Fruit fly (Drosophila melanogaster) whole organism, prepupa: Measurements from ENCODE around the gene eIF2gamma.

ENCODE experiments used
- Blimp-1 ChIP-seq: fragments of 200-800 bp; sonication (Bioruptor generic); optimal IDR thresholded peaks from 3 replicates; lab custom pipeline; 2017; ENCODE audit warnings: missing biosample characterization, missing genetic modification characterization, mild to moderate bottlenecking, moderate library complexity, missing genetic modification reagents
- CG10631 ChIP-seq: fragments of 200-800 bp; sonication (Bioruptor generic); optimal IDR thresholded peaks from 2 replicates; lab custom pipeline; 2016; ENCODE audit warnings: missing biosample characterization, missing genetic modification characterization
- CG11294 ChIP-seq: fragments of 200-800 bp; sonication (Bioruptor generic); IDR thresholded peaks from 2 replicates; pipeline ENCODE4 v1.3.6; 2022; ENCODE audit warnings: missing biosample characterization, missing genetic modification characterization
- CG11762 ChIP-seq: fragments of 200-800 bp; sonication (Bioruptor generic); optimal IDR thresholded peaks from 3 replicates; lab custom pipeline; 2016; ENCODE audit warnings: missing biosample characterization, missing genetic modification characterization; ENCODE audit not compliant: insufficient read depth
- CG11902 ChIP-seq: fragments of 200-800 bp; sonication (Bioruptor generic); optimal IDR thresholded peaks from 3 replicates; lab custom pipeline; 2016; ENCODE audit warnings: missing biosample characterization, missing genetic modification characterization
- CG15336 ChIP-seq: fragments of 200-800 bp; sonication (Bioruptor generic); IDR thresholded peaks from 2 replicates; pipeline ENCODE4 v1.3.6; 2022; ENCODE audit warnings: missing biosample characterization, missing genetic modification characterization
- CG1621 ChIP-seq: fragments of 200-800 bp; sonication (Bioruptor generic); optimal IDR thresholded peaks from 3 replicates; lab custom pipeline; 2018; ENCODE audit warnings: missing biosample characterization, mild to moderate bottlenecking, missing genetic modification characterization
- CG16779 ChIP-seq: fragments of 200-800 bp; sonication (Bioruptor generic); optimal IDR thresholded peaks from 3 replicates; lab custom pipeline; 2017; ENCODE audit warnings: missing biosample characterization, mild to moderate bottlenecking, missing genetic modification characterization
- CG3032 ChIP-seq: fragments of 200-800 bp; optimal IDR thresholded peaks from 2 replicates; lab custom pipeline; 2019; ENCODE audit warnings: missing biosample characterization, mild to moderate bottlenecking, missing genetic modification characterization, moderate library complexity
- CG31627 ChIP-seq: fragments of 200-800 bp; sonication (Bioruptor generic); optimal IDR thresholded peaks from 3 replicates; lab custom pipeline; 2016; ENCODE audit warnings: missing biosample characterization, missing genetic modification characterization
- CG32006 ChIP-seq: fragments of 200-800 bp; sonication (Bioruptor generic); optimal IDR thresholded peaks from 3 replicates; lab custom pipeline; 2017; ENCODE audit warnings: missing biosample characterization, mild to moderate bottlenecking, missing genetic modification characterization
- CG34406 ChIP-seq: fragments of 200-800 bp; sonication (Bioruptor generic); optimal IDR thresholded peaks from 3 replicates; lab custom pipeline; 2016; ENCODE audit warnings: missing biosample characterization, missing genetic modification characterization
- CG3919 ChIP-seq: fragments of 200-800 bp; sonication (Bioruptor generic); optimal IDR thresholded peaks from 3 replicates; lab custom pipeline; 2016; ENCODE audit warnings: missing biosample characterization, missing genetic modification characterization
- CG4318 ChIP-seq: fragments of 200-800 bp; sonication (Bioruptor generic); optimal IDR thresholded peaks from 3 replicates; lab custom pipeline; 2017; ENCODE audit warnings: missing biosample characterization, mild to moderate bottlenecking, missing genetic modification characterization
- CG6163 ChIP-seq: fragments of 200-800 bp; sonication (Bioruptor generic); IDR thresholded peaks from 3 replicates; pipeline ENCODE4 v1.3.6; 2022; ENCODE audit warnings: missing biosample characterization, missing genetic modification characterization
- CG6276 ChIP-seq: fragments of 200-800 bp; sonication (Bioruptor generic); optimal IDR thresholded peaks from 2 replicates; lab custom pipeline; 2017; ENCODE audit warnings: missing biosample characterization, mild to moderate bottlenecking, missing genetic modification characterization
- CG6792 ChIP-seq: fragments of 200-800 bp; sonication (Bioruptor generic); optimal IDR thresholded peaks from 3 replicates; lab custom pipeline; 2016; ENCODE audit warnings: missing biosample characterization, missing genetic modification characterization
- CG6808 ChIP-seq: fragments of 200-800 bp; sonication (Bioruptor generic); optimal IDR thresholded peaks from 3 replicates; lab custom pipeline; 2017; ENCODE audit warnings: missing biosample characterization, missing genetic modification characterization, mild to moderate bottlenecking, moderate library complexity, missing genetic modification reagents
- CG6854 ChIP-seq: fragments of 200-800 bp; sonication (Bioruptor generic); optimal IDR thresholded peaks from 2 replicates; lab custom pipeline; 2017; ENCODE audit warnings: missing biosample characterization, mild to moderate bottlenecking, missing genetic modification characterization
- CG8119 ChIP-seq: fragments of 200-800 bp; sonication (Bioruptor generic); IDR thresholded peaks from 3 replicates; pipeline ENCODE4 v1.3.6; 2022; ENCODE audit warnings: missing biosample characterization, missing genetic modification characterization
- CG8319 ChIP-seq: fragments of 200-800 bp; sonication (Bioruptor generic); optimal IDR thresholded peaks from 3 replicates; lab custom pipeline; 2016; ENCODE audit warnings: missing biosample characterization, missing genetic modification characterization
- Eip78C ChIP-seq: fragments of 200-800 bp; sonication (Bioruptor generic); peaks from one replicate; lab custom pipeline; 2016; ENCODE audit warnings: missing biosample characterization, missing genetic modification characterization
- Eip93F ChIP-seq: fragments of 200-800 bp; sonication (Bioruptor generic); optimal IDR thresholded peaks from 2 replicates; lab custom pipeline; 2016; ENCODE audit warnings: missing biosample characterization, mild to moderate bottlenecking, missing genetic modification characterization
- Ets96B ChIP-seq: fragments of 200-800 bp; optimal IDR thresholded peaks from 2 replicates; lab custom pipeline; 2019; ENCODE audit warnings: missing biosample characterization, mild to moderate bottlenecking, missing genetic modification characterization, moderate library complexity
- Gug ChIP-seq: fragments of 200-800 bp; sonication (Bioruptor generic); IDR thresholded peaks from 2 replicates; pipeline ENCODE4 v1.3.6; 2022; ENCODE audit warnings: missing biosample characterization, missing genetic modification characterization
- Hr38 ChIP-seq: sonication (Bioruptor generic); optimal IDR thresholded peaks from 2 replicates; lab custom pipeline; 2016; ENCODE audit warnings: missing biosample characterization, missing genetic modification characterization
- Hr39 ChIP-seq: fragments of 200-800 bp; sonication (Bioruptor generic); optimal IDR thresholded peaks from 2 replicates; lab custom pipeline; 2016; ENCODE audit warnings: missing biosample characterization, missing genetic modification characterization
- Hr4 ChIP-seq: fragments of 200-800 bp; sonication (Bioruptor generic); optimal IDR thresholded peaks from 3 replicates; lab custom pipeline; 2016; ENCODE audit warnings: missing biosample characterization, missing genetic modification characterization
- Lpt ChIP-seq: fragments of 200-800 bp; sonication (Bioruptor generic); optimal IDR thresholded peaks from 3 replicates; lab custom pipeline; 2016; ENCODE audit warnings: missing biosample characterization, missing genetic modification characterization
- Smox ChIP-seq: fragments of 200-800 bp; sonication (Bioruptor generic); optimal IDR thresholded peaks from 3 replicates; lab custom pipeline; 2016; ENCODE audit warnings: missing biosample characterization, missing genetic modification characterization
- Sox14 ChIP-seq: fragments of 200-800 bp; sonication (Bioruptor generic); optimal IDR thresholded peaks from 3 replicates; lab custom pipeline; 2016; ENCODE audit warnings: missing biosample characterization, missing genetic modification characterization
- achi ChIP-seq: fragments of 200-800 bp; sonication (Bioruptor generic); optimal IDR thresholded peaks from 3 replicates; lab custom pipeline; 2016; ENCODE audit warnings: missing biosample characterization, missing genetic modification characterization
- acj6 ChIP-seq: fragments of 200-800 bp; sonication (Bioruptor generic); optimal IDR thresholded peaks from 3 replicates; lab custom pipeline; 2016; ENCODE audit warnings: missing biosample characterization, missing genetic modification characterization
- dac ChIP-seq: fragments of 200-800 bp; sonication (Bioruptor generic); optimal IDR thresholded peaks from 2 replicates; lab custom pipeline; 2017; ENCODE audit warnings: missing biosample characterization, mild to moderate bottlenecking, missing genetic modification characterization
- eg ChIP-seq: fragments of 200-800 bp; sonication (Bioruptor generic); IDR thresholded peaks from 3 replicates; pipeline ENCODE4 v1.3.6; 2022; ENCODE audit warnings: missing biosample characterization, missing genetic modification characterization
- esn ChIP-seq: fragments of 200-800 bp; sonication (Bioruptor generic); optimal IDR thresholded peaks from 2 replicates; lab custom pipeline; 2016; ENCODE audit warnings: missing biosample characterization, mild to moderate bottlenecking, missing genetic modification characterization, moderate library complexity
- fd59A ChIP-seq: fragments of 200-800 bp; sonication (Bioruptor generic); optimal IDR thresholded peaks from 2 replicates; lab custom pipeline; 2017; ENCODE audit warnings: missing biosample characterization, mild to moderate bottlenecking, missing genetic modification characterization, missing genetic modification reagents
- fd85E ChIP-seq: fragments of 200-800 bp; sonication (Bioruptor generic); optimal IDR thresholded peaks from 3 replicates; lab custom pipeline; 2016; ENCODE audit warnings: missing biosample characterization, missing genetic modification characterization
- fkh ChIP-seq: fragments of 200-800 bp; sonication (Bioruptor generic); optimal IDR thresholded peaks from 3 replicates; lab custom pipeline; 2017; ENCODE audit warnings: missing biosample characterization, mild to moderate bottlenecking, missing genetic modification characterization, moderate library complexity
- lz ChIP-seq: fragments of 200-800 bp; sonication (Bioruptor generic); optimal IDR thresholded peaks from 3 replicates; lab custom pipeline; 2016; ENCODE audit warnings: missing biosample characterization, missing genetic modification characterization
- net ChIP-seq: fragments of 200-800 bp; sonication (Bioruptor generic); optimal IDR thresholded peaks from 3 replicates; lab custom pipeline; 2016; ENCODE audit warnings: missing biosample characterization, missing genetic modification characterization
- pdm3 ChIP-seq: fragments of 200-800 bp; sonication (Bioruptor generic); optimal IDR thresholded peaks from 3 replicates; lab custom pipeline; 2016; ENCODE audit warnings: missing biosample characterization, missing genetic modification characterization
- salr ChIP-seq, 2 experiments: fragments of 200-800 bp; sonication (Bioruptor generic); optimal IDR thresholded peaks; 3 replicates each; lab custom pipeline; 2016 to 2018; ENCODE audit warnings: missing biosample characterization in 2 of 2, missing genetic modification characterization in 2 of 2, mild to moderate bottlenecking in 1 of 2
- ss ChIP-seq, 2 experiments: fragments of 200-800 bp; sonication (Bioruptor generic); optimal IDR thresholded peaks; 2 replicates in 1 of 2; 3 replicates in 1 of 2; lab custom pipeline; 2017 to 2018; ENCODE audit warnings: mild to moderate bottlenecking in 2 of 2, missing biosample characterization in 2 of 2, missing genetic modification characterization in 2 of 2, moderate library complexity in 1 of 2
- svp ChIP-seq: fragments of 200-800 bp; sonication (Bioruptor generic); peaks from one replicate; lab custom pipeline; 2016; ENCODE audit warnings: missing biosample characterization, missing genetic modification characterization
- topi ChIP-seq: fragments of 200-800 bp; sonication (Bioruptor generic); optimal IDR thresholded peaks from 3 replicates; lab custom pipeline; 2016; ENCODE audit warnings: missing biosample characterization, missing genetic modification characterization
- vri ChIP-seq: fragments of 200-800 bp; sonication (Bioruptor generic); optimal IDR thresholded peaks from 3 replicates; lab custom pipeline; 2016; ENCODE audit warnings: missing biosample characterization, mild to moderate bottlenecking, missing genetic modification characterization

eIF2gamma gene

dm6 chr3R:15281335-15281963 lies 18.2 kb upstream of the eIF2gamma start:
- TF ChIP-seq Gug (no peak), eg (GFP tag; lab: Robert Waterston, UW) (no peak), fkh (GFP tag; lab: Kevin White, UChicago) (no peak), CG11902 (GFP tag; lab: Kevin White, UChicago) (no peak), Eip78C (GFP tag; lab: Kevin White, UChicago) (peak; percentile 44), CG6163 (GFP tag; lab: Robert Waterston, UW) (no peak)

dm6 chr3R:15280619-15281334 lies 17.5 kb upstream of the eIF2gamma start:
- TF ChIP-seq CG6163 (GFP tag; lab: Robert Waterston, UW) (0 out of 3 replicates have a peak, but pooled peaks have one; percentile 39), vri (GFP tag; lab: Kevin White, UChicago) (peak; percentile 7), CG16779 (tag; lab: Kevin White, UChicago) (no peak), CG6854 (peak; percentile 11), salr (GFP tag; optimal IDR thresholded peaks at IDR 0.05; lab: Kevin White, UChicago) (peak in 1 of 2 experiments; percentile 78), esn (GFP tag; lab: Kevin White, UChicago) (peak; percentile 87), CG15336 (peak; percentile 54; the same call in 1 of the 2 replicates), eg (GFP tag; lab: Robert Waterston, UW) (peak; percentile 33; the same call in 1 of the 3 replicates), lz (GFP tag; lab: Kevin White, UChicago) (peak; percentile 76), CG11902 (GFP tag; lab: Kevin White, UChicago) (peak; percentile 39), CG11762 (GFP tag; lab: Kevin White, UChicago) (peak; percentile 9), CG34406 (peak; percentile 76), CG6808 (GFP tag; lab: Kevin White, UChicago) (peak; percentile 17), Hr38 (no peak), fd85E (GFP tag; lab: Kevin White, UChicago) (no peak), Ets96B (tag; lab: Kevin White, UChicago) (peak; percentile 9), CG6276 (GFP tag; lab: Kevin White, UChicago) (peak; percentile 67), CG8319 (GFP tag; lab: Kevin White, UChicago) (peak; percentile 54), Hr4 (peak; percentile 67), CG8119 (GFP tag; lab: Robert Waterston, UW) (peak; percentile 58), svp (GFP tag; lab: Kevin White, UChicago) (peak; percentile 93), Lpt (GFP tag; lab: Kevin White, UChicago) (peak; percentile 5), CG4318 (peak; percentile 33), Smox (GFP tag; lab: Kevin White, UChicago) (peak; percentile 73), CG11294 (no peak), dac (GFP tag; lab: Kevin White, UChicago) (peak; percentile 7), CG3032 (peak; percentile 18), achi (GFP tag; lab: Kevin White, UChicago) (peak; percentile 63), net (GFP tag; lab: Kevin White, UChicago) (peak; percentile 52), topi (GFP tag; lab: Kevin White, UChicago) (peak; percentile 73), pdm3 (GFP tag; lab: Kevin White, UChicago) (peak; percentile 67), CG6792 (peak; percentile 63), ss (GFP tag; optimal IDR thresholded peaks at IDR 0.05; lab: Kevin White, UChicago) (peak; percentile 4 to 33), acj6 (GFP tag; lab: Kevin White, UChicago) (peak; percentile 78), CG32006 (peak; percentile 78), Blimp-1 (GFP tag; lab: Kevin White, UChicago) (peak; percentile 50), Sox14 (GFP tag; lab: Kevin White, UChicago) (peak; percentile 57), CG10631 (GFP tag; lab: Kevin White, UChicago) (peak; percentile 69), CG31627 (GFP tag; lab: Kevin White, UChicago) (peak; percentile 48), CG3919 (GFP tag; lab: Kevin White, UChicago) (peak; percentile 60), Eip93F (GFP tag; lab: Kevin White, UChicago) (peak; percentile 70), CG1621 (tag; lab: Kevin White, UChicago) (no peak), fd59A (GFP tag; lab: Kevin White, UChicago) (no peak), Hr39 (GFP tag; lab: Kevin White, UChicago) (peak; percentile 48)
